Worm (Caenorhabditis elegans): ENCODE measurements around the gene eif-3.B.
A peak's percentile ranks its signal among the peaks of the same experiment; 100 is the strongest.

Gene eif-3.B

ce11 chrII:14753858-14754750, 41.1 kb upstream of the eif-3.B start, which contains the start of the genes tac-1 and Y54E2A.4:
TSS of gene tac-1 (minus strand) at chrII:14753877.
TSS of gene Y54E2A.4 (plus strand) at chrII:14754622.
- TF ChIP-seq mdl-1 (tag; optimal IDR thresholded peaks at IDR 0.05) (no peak), pha-4 (tag; optimal IDR thresholded peaks at IDR 0.05) (peak; percentile 36), lin-15B (tag; optimal IDR thresholded peaks at IDR 0.05) (peak; percentile 12), mml-1 (tag; optimal IDR thresholded peaks at IDR 0.05) (no peak), nhr-43 (tag; optimal IDR thresholded peaks at IDR 0.05; ENCODE audit: poor library complexity, severe bottlenecking) (no peak)

- TF ChIP-seq ceh-82 (tag; optimal IDR thresholded peaks at IDR 0.05) (no peak), lin-39 (tag; optimal IDR thresholded peaks at IDR 0.05) (no peak), nfya-1 (tag; optimal IDR thresholded peaks at IDR 0.05; ENCODE audit: insufficient read depth) (no peak), fos-1 (tag; optimal IDR thresholded peaks at IDR 0.05) (no peak), ztf-11 (tag; optimal IDR thresholded peaks at IDR 0.05) (no peak)
Observed at ce11 chrII:14757711-14758110, 37.5 kb upstream of the eif-3.B start, which contains the start of gene Y54E2A.5. TSS of gene Y54E2A.5 (minus strand) at chrII:14757811.

- TF ChIP-seq ceh-28 (tag; optimal IDR thresholded peaks at IDR 0.05) (peak; percentile 78), nhr-12 (tag; optimal IDR thresholded peaks at IDR 0.05) (no peak)
Observed at ce11 chrII:14768804-14769203, 26.4 kb upstream of the eif-3.B start.

ce11 chrII:14771096-14771495, 24.1 kb upstream of the eif-3.B start:
- TF ChIP-seq unc-62 (GFP tag; optimal IDR thresholded peaks at IDR 0.05), result no peak
- no peak for TF ChIP-seq ceh-28 (tag; optimal IDR thresholded peaks at IDR 0.05)
- TF ChIP-seq jun-1 (tag; optimal IDR thresholded peaks at IDR 0.05), result no peak
- no peak for TF ChIP-seq nhr-11 (tag; optimal IDR thresholded peaks at IDR 0.05)
- TF ChIP-seq unc-39 (tag; optimal IDR thresholded peaks at IDR 0.05), result no peak
- TF ChIP-seq nhr-67 (tag; optimal IDR thresholded peaks at IDR 0.05), result no peak
- no peak for TF ChIP-seq ceh-9 (tag; optimal IDR thresholded peaks at IDR 0.05)
- TF ChIP-seq daf-12 (tag; optimal IDR thresholded peaks at IDR 0.05), result no peak
- no peak for TF ChIP-seq nhr-12 (tag; optimal IDR thresholded peaks at IDR 0.05)
- TF ChIP-seq tbx-2 (tag; optimal IDR thresholded peaks at IDR 0.05), result no peak
- TF ChIP-seq nhr-28 (tag; optimal IDR thresholded peaks at IDR 0.05), result no peak
- no peak for TF ChIP-seq nhr-76 (tag; optimal IDR thresholded peaks at IDR 0.05)
- TF ChIP-seq mml-1 (tag; optimal IDR thresholded peaks at IDR 0.05), result no peak
- TF ChIP-seq nhr-23 (tag; optimal IDR thresholded peaks at IDR 0.05), result no peak
- TF ChIP-seq snpc-4 (tag; optimal IDR thresholded peaks at IDR 0.05), result no peak

- TF ChIP-seq nfya-1 (tag; optimal IDR thresholded peaks at IDR 0.05; ENCODE audit: insufficient read depth) (no peak), ceh-9 (tag; optimal IDR thresholded peaks at IDR 0.05) (no peak), mdl-1 (tag; optimal IDR thresholded peaks at IDR 0.05) (no peak), lsy-12 (tag; optimal IDR thresholded peaks at IDR 0.05) (no peak), ceh-16 (tag; optimal IDR thresholded peaks at IDR 0.05) (no peak), ceh-82 (tag; optimal IDR thresholded peaks at IDR 0.05) (no peak), fkh-2 (tag; optimal IDR thresholded peaks at IDR 0.05) (no peak), nhr-11 (tag; optimal IDR thresholded peaks at IDR 0.05) (no peak), pha-4 (tag; optimal IDR thresholded peaks at IDR 0.05) (no peak), egl-27 (tag; optimal IDR thresholded peaks at IDR 0.05) (no peak), lin-15B (tag; optimal IDR thresholded peaks at IDR 0.05) (no peak)
Observed at ce11 chrII:14772113-14772512, 23.1 kb upstream of the eif-3.B start.

ce11 chrII:14772956-14773788, 22.0 kb upstream of the eif-3.B start, which contains the start of gene Y54E2A.7:
TSS of gene Y54E2A.7 (minus strand) at chrII:14773006.
- no peak for TF ChIP-seq nhr-12 (tag; optimal IDR thresholded peaks at IDR 0.05)
- TF ChIP-seq lsy-12 (tag; optimal IDR thresholded peaks at IDR 0.05), result no peak
- TF ChIP-seq pha-4 (tag; optimal IDR thresholded peaks at IDR 0.05), result no peak
- no peak for TF ChIP-seq fos-1 (tag; optimal IDR thresholded peaks at IDR 0.05)
- no peak for TF ChIP-seq nhr-77 (tag; optimal IDR thresholded peaks at IDR 0.05)
- TF ChIP-seq daf-12 (tag; optimal IDR thresholded peaks at IDR 0.05), result no peak
- TF ChIP-seq unc-62 (GFP tag; optimal IDR thresholded peaks at IDR 0.05), result no peak
- TF ChIP-seq egl-5 (tag; optimal IDR thresholded peaks at IDR 0.05), result no peak
- no peak for TF ChIP-seq nhr-23 (tag; optimal IDR thresholded peaks at IDR 0.05)
- TF ChIP-seq ceh-28 (tag; optimal IDR thresholded peaks at IDR 0.05), result no peak
- TF ChIP-seq elt-2 (tag; optimal IDR thresholded peaks at IDR 0.05), result no peak
- no peak for TF ChIP-seq nhr-237 (tag; optimal IDR thresholded peaks at IDR 0.05)
- no peak for TF ChIP-seq ceh-9 (tag; optimal IDR thresholded peaks at IDR 0.05)
- TF ChIP-seq hmg-11 (tag; optimal IDR thresholded peaks at IDR 0.05), result no peak
- no peak for TF ChIP-seq elt-3 (tag; optimal IDR thresholded peaks at IDR 0.05)
- TF ChIP-seq snpc-4 (tag; optimal IDR thresholded peaks at IDR 0.05), result no peak
- no peak for TF ChIP-seq ceh-82 (tag; optimal IDR thresholded peaks at IDR 0.05)
- no peak for TF ChIP-seq nhr-67 (tag; optimal IDR thresholded peaks at IDR 0.05)
